Worm (Caenorhabditis elegans) whole organism, L4 larva: ENCODE measurements around the gene timp-1.

ENCODE experiments used
- F37D6.2 ChIP-seq: sonication (generic microtip); optimal IDR thresholded peaks from 2 replicates; lab custom pipeline; 2016; ENCODE audit warnings: mild to moderate bottlenecking, missing genetic modification characterization, missing compliant biosample characterization
- R02D3.7 ChIP-seq: fragments of 150-350 bp; sonication (generic microtip); optimal IDR thresholded peaks from 3 replicates; lab custom pipeline; 2014; ENCODE audit warnings: missing biosample characterization, missing genetic modification characterization
- T20F7.1 ChIP-seq: fragments of 200-800 bp; sonication (Bioruptor generic); optimal IDR thresholded peaks from 2 replicates; lab custom pipeline; 2018; ENCODE audit warnings: mild to moderate bottlenecking, missing genetic modification characterization, missing compliant biosample characterization
- Y105C5A.15 ChIP-seq: fragments of 200-800 bp; sonication (Bioruptor generic); IDR thresholded peaks from 2 replicates; pipeline ENCODE4 v1.3.6; 2022; ENCODE audit warnings: missing genetic modification characterization, missing compliant biosample characterization
- Y5F2A.4 ChIP-seq: fragments of 200-800 bp; sonication (Bioruptor generic); optimal IDR thresholded peaks from 2 replicates; lab custom pipeline; 2018; ENCODE audit warnings: mild to moderate bottlenecking, missing genetic modification characterization, missing compliant biosample characterization
- Y75B8A.6 ChIP-seq: fragments of 200-800 bp; sonication (Bioruptor generic); IDR thresholded peaks from 2 replicates; pipeline ENCODE4 v1.3.6; 2022; ENCODE audit warnings: missing genetic modification reagents, missing genetic modification characterization, missing compliant biosample characterization
- aha-1 ChIP-seq: fragments of 150-350 bp; peaks from one replicate; lab custom pipeline; 2014; ENCODE audit warnings: missing biosample characterization, missing genetic modification characterization
- aly-2 ChIP-seq: sonication (generic microtip); optimal IDR thresholded peaks from 2 replicates; lab custom pipeline; 2018; ENCODE audit warnings: missing biosample characterization, missing genetic modification characterization
- ceh-28 ChIP-seq: fragments of 150-350 bp; optimal IDR thresholded peaks from 2 replicates; lab custom pipeline; 2014; ENCODE audit warnings: missing biosample characterization, missing genetic modification reagents, missing genetic modification characterization
- ceh-44 ChIP-seq: fragments of 200-800 bp; sonication (Bioruptor generic); IDR thresholded peaks from 2 replicates; pipeline ENCODE4 v1.3.6; 2022; ENCODE audit warnings: missing genetic modification reagents, missing genetic modification characterization, missing compliant biosample characterization
- ceh-82 ChIP-seq: sonication (generic microtip); optimal IDR thresholded peaks from 2 replicates; lab custom pipeline; 2017; ENCODE audit warnings: missing biosample characterization, missing genetic modification characterization
- ces-1 ChIP-seq: fragments of 150-350 bp; sonication (generic microtip); optimal IDR thresholded peaks from 4 replicates; lab custom pipeline; 2014; ENCODE audit warnings: missing biosample characterization, missing genetic modification reagents, missing genetic modification characterization
- daf-12 ChIP-seq: fragments of 150-350 bp; optimal IDR thresholded peaks from 2 replicates; lab custom pipeline; 2014; ENCODE audit warnings: missing biosample characterization, missing genetic modification reagents, missing genetic modification characterization
- daf-16 ChIP-seq, 3 experiments: sonication (generic microtip); optimal IDR thresholded peaks; 2 replicates each; lab custom pipeline; 2016 to 2017; ENCODE audit warnings: missing genetic modification characterization in 3 of 3, missing genetic modification reagents in 3 of 3, mild to moderate bottlenecking in 2 of 3, missing compliant biosample characterization in 2 of 3, missing biosample characterization in 1 of 3, moderate library complexity in 1 of 3
- daf-8 ChIP-seq: fragments of 200-800 bp; sonication (Bioruptor generic); IDR thresholded peaks from 2 replicates; pipeline ENCODE4 v1.3.6; 2022; ENCODE audit warnings: missing genetic modification characterization, missing compliant biosample characterization
- dmd-6 ChIP-seq: fragments of 200-800 bp; sonication (Bioruptor generic); IDR thresholded peaks from 2 replicates; pipeline ENCODE4 v1.3.6; 2022; ENCODE audit warnings: missing genetic modification reagents, missing genetic modification characterization, missing compliant biosample characterization
- dmd-9 ChIP-seq: fragments of 200-800 bp; sonication (Bioruptor generic); IDR thresholded peaks from 2 replicates; pipeline ENCODE4 v1.3.6; 2022; ENCODE audit warnings: missing genetic modification reagents, missing genetic modification characterization, missing compliant biosample characterization
- dve-1 ChIP-seq: sonication (generic microtip); optimal IDR thresholded peaks from 2 replicates; lab custom pipeline; 2017; ENCODE audit warnings: antibody characterized with exemption, mild to moderate bottlenecking, missing genetic modification characterization, missing compliant biosample characterization; ENCODE audit not compliant: insufficient read depth
- hif-1 ChIP-seq, 2 experiments: sonication (generic microtip); optimal IDR thresholded peaks; 2 replicates each; lab custom pipeline; 2016 to 2017; ENCODE audit warnings: missing compliant biosample characterization in 2 of 2, missing genetic modification characterization in 2 of 2, missing genetic modification reagents in 2 of 2, missing genotype in 2 of 2, mild to moderate bottlenecking in 1 of 2
- hlh-11 ChIP-seq: fragments of 200-800 bp; sonication (Bioruptor generic); optimal IDR thresholded peaks from 2 replicates; lab custom pipeline; 2018; ENCODE audit warnings: mild to moderate bottlenecking, missing genetic modification characterization, missing compliant biosample characterization
- lin-1 ChIP-seq: fragments of 200-800 bp; sonication (Bioruptor generic); IDR thresholded peaks from 2 replicates; pipeline ENCODE4 v1.3.6; 2022; ENCODE audit warnings: missing genetic modification reagents, missing genetic modification characterization, missing compliant biosample characterization
- lin-13 ChIP-seq: fragments of 150-350 bp; optimal IDR thresholded peaks from 2 replicates; lab custom pipeline; 2014; ENCODE audit warnings: missing biosample characterization, missing genetic modification reagents, missing genetic modification characterization
- lin-38 ChIP-seq: fragments of 200-800 bp; sonication (Bioruptor generic); IDR thresholded peaks from 2 replicates; pipeline ENCODE4 v1.3.6; 2022; ENCODE audit warnings: missing genetic modification reagents, missing genetic modification characterization, missing compliant biosample characterization
- lin-39 ChIP-seq: fragments of 150-350 bp; optimal IDR thresholded peaks from 2 replicates; lab custom pipeline; 2014; ENCODE audit warnings: missing biosample characterization, missing genetic modification reagents, missing genetic modification characterization
- lsy-2 ChIP-seq, 2 experiments: fragments of 150-350 bp in 1 of 2; sonication (generic microtip) in 1 of 2; optimal IDR thresholded peaks; 2 replicates each; lab custom pipeline; 2014 to 2017; ENCODE audit warnings: missing biosample characterization in 2 of 2, missing genetic modification characterization in 2 of 2
- madf-5 ChIP-seq, 2 experiments: fragments of 200-800 bp; sonication (Bioruptor generic); IDR thresholded peaks; 2 replicates each; pipeline ENCODE4 v1.3.6; 2022; ENCODE audit warnings: missing compliant biosample characterization in 2 of 2, missing genetic modification characterization in 2 of 2
- madf-9 ChIP-seq: fragments of 200-800 bp; sonication (Bioruptor generic); conservative IDR thresholded peaks from 2 replicates; pipeline ENCODE4 v1.3.6; 2022; ENCODE audit warnings: missing genetic modification reagents, missing genetic modification characterization, missing compliant biosample characterization
- mep-1 ChIP-seq: fragments of 150-350 bp; sonication (generic microtip); optimal IDR thresholded peaks from 3 replicates; lab custom pipeline; 2014; ENCODE audit warnings: missing biosample characterization, missing genetic modification characterization
- mes-2 ChIP-seq: sonication (generic microtip); optimal IDR thresholded peaks from 2 replicates; lab custom pipeline; 2016; ENCODE audit warnings: missing genotype, mild to moderate bottlenecking, missing genetic modification characterization, missing compliant biosample characterization; ENCODE audit not compliant: poor library complexity, severe bottlenecking
- mxl-3 ChIP-seq: fragments of 200-800 bp; sonication (Bioruptor generic); optimal IDR thresholded peaks from 2 replicates; lab custom pipeline; 2018; ENCODE audit warnings: mild to moderate bottlenecking, missing genetic modification characterization, missing compliant biosample characterization
- nhr-10 ChIP-seq: fragments of 150-350 bp; optimal IDR thresholded peaks from 2 replicates; lab custom pipeline; 2014; ENCODE audit warnings: missing biosample characterization, missing genetic modification characterization
- nhr-25 ChIP-seq: sonication (generic microtip); optimal IDR thresholded peaks from 2 replicates; lab custom pipeline; 2017; ENCODE audit warnings: missing genetic modification characterization, mild to moderate bottlenecking, missing compliant biosample characterization, antibody characterized with exemption, moderate library complexity, borderline replicate concordance; ENCODE audit not compliant: insufficient read depth
- nhr-28 ChIP-seq: fragments of 150-350 bp; optimal IDR thresholded peaks from 2 replicates; lab custom pipeline; 2014; ENCODE audit warnings: missing biosample characterization, missing genetic modification characterization
- nhr-6 ChIP-seq: fragments of 150-350 bp; optimal IDR thresholded peaks from 2 replicates; lab custom pipeline; 2014; ENCODE audit warnings: missing biosample characterization, missing genetic modification characterization
- nhr-76 ChIP-seq: fragments of 150-350 bp; optimal IDR thresholded peaks from 2 replicates; lab custom pipeline; 2014; ENCODE audit warnings: missing biosample characterization, missing genetic modification characterization
- php-3 ChIP-seq: fragments of 200-800 bp; sonication (Bioruptor generic); IDR thresholded peaks from 2 replicates; pipeline ENCODE4 v1.3.6; 2022; ENCODE audit warnings: missing genetic modification reagents, missing genetic modification characterization, missing compliant biosample characterization
- pqm-1 ChIP-seq: sonication (generic microtip); optimal IDR thresholded peaks from 2 replicates; lab custom pipeline; 2017; ENCODE audit warnings: missing biosample characterization, missing genetic modification characterization
- rbr-2 ChIP-seq: sonication (generic microtip); optimal IDR thresholded peaks from 2 replicates; lab custom pipeline; 2016; ENCODE audit warnings: missing genotype, missing genetic modification characterization, missing compliant biosample characterization
- saeg-2 ChIP-seq: fragments of 200-800 bp; sonication (Bioruptor generic); IDR thresholded peaks from 2 replicates; pipeline ENCODE4 v1.3.6; 2022; ENCODE audit warnings: missing genetic modification reagents, missing genetic modification characterization, missing compliant biosample characterization
- sdz-12 ChIP-seq: fragments of 200-800 bp; sonication (Bioruptor generic); optimal IDR thresholded peaks from 2 replicates; lab custom pipeline; 2018; ENCODE audit warnings: mild to moderate bottlenecking, missing genetic modification characterization, missing compliant biosample characterization
- tra-1 ChIP-seq: fragments of 200-800 bp; sonication (Bioruptor generic); IDR thresholded peaks from 2 replicates; pipeline ENCODE4 v1.3.6; 2022; ENCODE audit warnings: missing genetic modification reagents, missing genetic modification characterization, missing compliant biosample characterization
- unc-62 ChIP-seq, 3 experiments: fragments of 150-350 bp in 1 of 3; sonication (generic microtip); optimal IDR thresholded peaks in 2 of 3; peaks in 1 of 3; 1 replicate in 1 of 3; 2 replicates in 2 of 3; lab custom pipeline; 2014 to 2017; ENCODE audit warnings: missing biosample characterization in 3 of 3, missing genetic modification characterization in 3 of 3, missing genetic modification reagents in 3 of 3, missing genotype in 1 of 3
- zip-2 ChIP-seq: fragments of 150-350 bp; optimal IDR thresholded peaks from 2 replicates; lab custom pipeline; 2014; ENCODE audit warnings: missing biosample characterization, missing genetic modification characterization

Gene timp-1

ce11 chrV:8203085-8203643 lies 3.9 kb upstream of the timp-1 start, which contains the start of gene cest-17:
TSS of gene cest-17 (plus strand) at chrV:8203332.
- peak; percentile 8 for TF ChIP-seq hlh-11
- peak; percentile 11 for TF ChIP-seq mes-2 (tag; lab: Kevin White, UChicago)
- peak; percentile 28 for TF ChIP-seq nhr-28
- peak; percentile 37 for TF ChIP-seq nhr-6 (tag; lab: Kevin White, UChicago)
- TF ChIP-seq mep-1 = peak; percentile 5
- TF ChIP-seq ceh-44 = no peak
- no peak for TF ChIP-seq pqm-1 (tag; lab: Kevin White, UChicago)
- no peak for TF ChIP-seq Y75B8A.6
- no peak for TF ChIP-seq daf-16 (GFP tag; optimal IDR thresholded peaks at IDR 0.05; lab: Kevin White, UChicago)
- peak; percentile 71 for TF ChIP-seq daf-16 (tag; optimal IDR thresholded peaks at IDR 0.05; lab: Kevin White, UChicago)
- peak; percentile 36 for TF ChIP-seq dve-1 (tag; lab: Kevin White, UChicago)
- TF ChIP-seq unc-62 (GFP tag; optimal IDR thresholded peaks at IDR 0.05 in 1 of 2; lab: Kevin White, UChicago) = peak in 1 of 2 experiments; percentile 57
- no peak for TF ChIP-seq unc-62 (tag; optimal IDR thresholded peaks at IDR 0.05; lab: Kevin White, UChicago)

ce11 chrV:8210527-8210926 lies 3.5 kb downstream of the timp-1 start:
- TF ChIP-seq sdz-12 (GFP tag; lab: Kevin White, UChicago) (no peak), lin-13 (GFP tag; lab: Kevin White, UChicago) (no peak), mep-1 (no peak), nhr-25 (tag; lab: Kevin White, UChicago) (no peak), lsy-2 (tag; optimal IDR thresholded peaks at IDR 0.05; lab: Kevin White, UChicago) (peak in 1 of 2 experiments; percentile 38), lin-38 (GFP tag; lab: Robert Waterston, UW) (no peak), lin-1 (no peak), ceh-82 (tag; lab: Kevin White, UChicago) (no peak), aha-1 (peak; percentile 41), nhr-28 (no peak), hif-1 (tag; optimal IDR thresholded peaks at IDR 0.05; lab: Kevin White, UChicago) (no peak), daf-8 (GFP tag; lab: Robert Waterston, UW) (no peak), nhr-10 (tag; lab: Kevin White, UChicago) (no peak), unc-62 (GFP tag; optimal IDR thresholded peaks at IDR 0.05 in 1 of 2; lab: Kevin White, UChicago) (peak in 1 of 2 experiments; percentile 91), unc-62 (tag; optimal IDR thresholded peaks at IDR 0.05; lab: Kevin White, UChicago) (no peak), Y5F2A.4 (GFP tag; lab: Kevin White, UChicago) (no peak)
- TF ChIP-seq, all 104 proteins: peak for 3

ce11 chrV:8211993-8212392 lies 5.0 kb downstream of the timp-1 start:
- TF ChIP-seq daf-16 (GFP tag; optimal IDR thresholded peaks at IDR 0.05; lab: Kevin White, UChicago) (no peak), daf-16 (tag; optimal IDR thresholded peaks at IDR 0.05; lab: Kevin White, UChicago) (no peak), saeg-2 (GFP tag; lab: Robert Waterston, UW) (0 out of 2 replicates have a peak, but pooled peaks have one; percentile 21), madf-5 (GFP tag; IDR thresholded peaks at IDR 0.05; lab: Robert Waterston, UW) (no peak), pqm-1 (tag; lab: Kevin White, UChicago) (no peak)

- no peak for TF ChIP-seq ceh-28 (tag; lab: Kevin White, UChicago)
- peak; percentile 55 for TF ChIP-seq hlh-11
- TF ChIP-seq Y105C5A.15 (GFP tag; lab: Robert Waterston, UW) = no peak
- TF ChIP-seq T20F7.1 (GFP tag; lab: Kevin White, UChicago) = no peak
- no peak for TF ChIP-seq mep-1
- TF ChIP-seq madf-9 (GFP tag; lab: Robert Waterston, UW) = no peak
- no peak for TF ChIP-seq aly-2 (tag; lab: Kevin White, UChicago)
- TF ChIP-seq php-3 (GFP tag; lab: Robert Waterston, UW) = no peak
- TF ChIP-seq nhr-76 = no peak
- TF ChIP-seq rbr-2 (tag; lab: Kevin White, UChicago) = no peak
- no peak for TF ChIP-seq lin-39 (tag; lab: Kevin White, UChicago)
- TF ChIP-seq daf-12 (tag; lab: Kevin White, UChicago) = no peak
- TF ChIP-seq lin-13 (GFP tag; lab: Kevin White, UChicago) = no peak
- TF ChIP-seq R02D3.7 (tag; lab: Kevin White, UChicago) = no peak
- TF ChIP-seq ces-1 (GFP tag; lab: Kevin White, UChicago) = no peak
- TF ChIP-seq F37D6.2 (tag; lab: Kevin White, UChicago) = no peak
- TF ChIP-seq mxl-3 = no peak
- TF ChIP-seq zip-2 = no peak
- no peak for TF ChIP-seq ceh-44
- TF ChIP-seq dmd-6 = peak; percentile 59
- TF ChIP-seq dmd-9 (GFP tag; lab: Robert Waterston, UW) = no peak
- no peak for TF ChIP-seq tra-1 (GFP tag; lab: Robert Waterston, UW)
These were observed 5.8 kb downstream of the timp-1 start for ce11 chrV:8212816-8213215.
